Worm (Caenorhabditis elegans) whole organism, young adult: ENCODE data around the gene C14A4.13.

Experiments used
- T26A5.8 ChIP-seq: sonication (generic microtip); optimal IDR thresholded peaks from 2 replicates; lab custom pipeline; 2016; ENCODE audit warnings: missing genetic modification characterization, missing compliant biosample characterization
- ama-1 ChIP-seq, 3 experiments: fragments of 150-350 bp in 1 of 3; sonication (generic microtip) in 2 of 3; optimal IDR thresholded peaks; 2 replicates each; lab custom pipeline; 2014 to 2018; ENCODE audit warnings: missing biosample characterization in 2 of 3, missing genetic modification characterization in 2 of 3, missing genetic modification reagents in 2 of 3
- dpff-1 ChIP-seq: sonication (generic microtip); optimal IDR thresholded peaks from 2 replicates; lab custom pipeline; 2017; ENCODE audit warnings: mild to moderate bottlenecking, missing genetic modification characterization, missing compliant biosample characterization
- hmg-20 ChIP-seq: fragments of 200-800 bp; sonication (Bioruptor generic); IDR thresholded peaks from 2 replicates; pipeline ENCODE4 v1.3.6; 2022; ENCODE audit warnings: missing genetic modification reagents, missing genetic modification characterization, missing compliant biosample characterization
- let-607 ChIP-seq, 2 experiments: fragments of 200-800 bp in 1 of 2; sonication (Bioruptor generic) in 1 of 2; sonication (generic microtip) in 1 of 2; optimal IDR thresholded peaks; 2 replicates each; lab custom pipeline; 2016 to 2018; ENCODE audit warnings: mild to moderate bottlenecking in 2 of 2, missing compliant biosample characterization in 2 of 2, missing genetic modification characterization in 2 of 2, moderate library complexity in 2 of 2, missing genotype in 1 of 2
- pha-4 ChIP-seq: fragments of 150-350 bp; sonication (generic microtip); optimal IDR thresholded peaks from 2 replicates; lab custom pipeline; 2014; ENCODE audit warnings: missing biosample characterization, missing genetic modification reagents, missing genetic modification characterization
- snpc-4 ChIP-seq, 5 experiments: fragments of 150-350 bp in 1 of 5; sonication (generic microtip) in 4 of 5; optimal IDR thresholded peaks; 2 replicates each; lab custom pipeline; 2014 to 2018; ENCODE audit warnings: missing genetic modification characterization in 5 of 5, missing biosample characterization in 3 of 5, antibody characterized with exemption in 2 of 5, mild to moderate bottlenecking in 2 of 5, missing compliant biosample characterization in 2 of 5, missing genotype in 2 of 5, moderate library complexity in 2 of 5, missing genetic modification reagents in 1 of 5
- ztf-3 ChIP-seq: fragments of 200-800 bp; sonication (Bioruptor generic); optimal IDR thresholded peaks from 2 replicates; lab custom pipeline; 2018; ENCODE audit warnings: mild to moderate bottlenecking, missing genetic modification characterization, missing compliant biosample characterization

ce11 chrII:10646901-10647566, 28.8 kb downstream of the C14A4.13 start, which contains the start of gene M28.10:
- no peak for TF ChIP-seq ama-1 (optimal IDR thresholded peaks at IDR 0.05; lab: Kevin White, UChicago)
- TF ChIP-seq ama-1 (GFP tag; optimal IDR thresholded peaks at IDR 0.05; lab: Kevin White, UChicago): no peak
- no peak for TF ChIP-seq pha-4 (tag; lab: Kevin White, UChicago)
- TF ChIP-seq T26A5.8 (tag; lab: Kevin White, UChicago): no peak
- TF ChIP-seq hmg-20 (GFP tag; lab: Robert Waterston, UW): no peak
- no peak for TF ChIP-seq ztf-3 (GFP tag; lab: Kevin White, UChicago)
- TF ChIP-seq snpc-4 (GFP tag; optimal IDR thresholded peaks at IDR 0.05; lab: Kevin White, UChicago): no peak
- no peak for TF ChIP-seq snpc-4 (tag; optimal IDR thresholded peaks at IDR 0.05; lab: Kevin White, UChicago)
- TF ChIP-seq let-607 (tag; optimal IDR thresholded peaks at IDR 0.05; lab: Kevin White, UChicago): no peak
- TF ChIP-seq dpff-1 (tag; lab: Kevin White, UChicago): no peak
